Fruit fly (Drosophila melanogaster) S2 (cell line): ENCODE measurements around the gene CG32147.

Experiments
- CG8478 ChIP-seq: fragments of >200 bp; optimal IDR thresholded peaks from 2 replicates; lab custom pipeline; 2018
- CTCF ChIP-seq, 2 experiments: fragments of >200 bp; optimal IDR thresholded peaks; 2 replicates each; lab custom pipeline; 2018

DNA sequence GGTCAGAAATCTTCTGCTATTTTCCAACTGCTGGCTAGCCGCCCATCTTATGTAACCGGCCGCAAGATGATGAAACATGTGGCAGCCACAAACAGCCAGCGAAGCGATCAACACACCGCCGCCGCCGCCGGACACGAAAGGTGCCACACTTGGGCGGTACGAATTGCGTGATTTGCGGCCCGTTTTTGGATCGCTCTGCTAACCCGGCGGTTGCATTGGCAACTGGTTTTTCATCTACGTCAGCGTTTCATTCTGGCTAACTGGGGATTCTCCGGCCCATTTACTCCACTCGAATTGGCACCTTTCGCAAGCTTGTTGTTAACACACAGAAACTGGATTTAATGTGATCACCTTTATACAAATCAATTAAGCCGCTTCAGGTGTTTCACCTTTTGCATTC lies 20.1 kb downstream of the CG32147 start:
- TF ChIP-seq CTCF (optimal IDR thresholded peaks at IDR 0.05; lab: Kevin White, UChicago) (no peak), CG8478 (no peak)
